Worm (Caenorhabditis elegans): ENCODE data around the gene srab-18.

The srab-18 gene

DNA sequence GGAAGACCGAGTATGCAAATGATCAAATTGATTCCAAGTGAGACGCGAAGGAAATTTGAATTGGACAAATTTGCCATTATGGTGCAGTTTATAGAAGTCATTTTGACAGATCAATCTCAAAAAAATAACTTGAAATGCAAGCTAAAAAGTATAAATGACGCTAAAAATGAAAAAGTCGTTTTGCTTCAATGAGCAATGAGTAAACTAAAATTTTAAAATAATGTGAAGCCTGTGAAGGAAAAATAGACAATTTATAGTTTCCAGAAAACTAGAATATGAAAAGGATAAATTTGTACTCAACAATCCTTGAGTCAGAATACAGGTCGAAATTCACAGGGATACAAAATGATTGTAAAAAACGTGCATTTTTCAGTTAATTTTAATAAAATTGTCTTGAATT is 2.9 kb downstream of the srab-18 start, which contains the start of gene srab-17:
TSS of gene srab-17 (minus strand) at position 101 of the 400 bp plus-strand sequence.
- no peak for TF ChIP-seq dao-5 (tag; optimal IDR thresholded peaks at IDR 0.05)
- no peak for TF ChIP-seq W03F9.2 (tag; optimal IDR thresholded peaks at IDR 0.05)
- no peak for TF ChIP-seq him-1 (tag; optimal IDR thresholded peaks at IDR 0.05)

ce11 chrV:9860337-9860736 is 10.9 kb downstream of the srab-18 start:
- TF ChIP-seq dao-5 (tag; optimal IDR thresholded peaks at IDR 0.05) (no peak), him-1 (tag; optimal IDR thresholded peaks at IDR 0.05) (no peak), W03F9.2 (tag; optimal IDR thresholded peaks at IDR 0.05) (no peak)

ce11 chrV:9859863-9860262 is 11.4 kb downstream of the srab-18 start, which contains the start of gene lsy-12:
Gene lsy-12 (minus strand): TSS chrV:9859963.
- TF ChIP-seq him-1 (tag; optimal IDR thresholded peaks at IDR 0.05) (no peak), W03F9.2 (tag; optimal IDR thresholded peaks at IDR 0.05) (no peak), dao-5 (tag; optimal IDR thresholded peaks at IDR 0.05) (no peak)

DNA sequence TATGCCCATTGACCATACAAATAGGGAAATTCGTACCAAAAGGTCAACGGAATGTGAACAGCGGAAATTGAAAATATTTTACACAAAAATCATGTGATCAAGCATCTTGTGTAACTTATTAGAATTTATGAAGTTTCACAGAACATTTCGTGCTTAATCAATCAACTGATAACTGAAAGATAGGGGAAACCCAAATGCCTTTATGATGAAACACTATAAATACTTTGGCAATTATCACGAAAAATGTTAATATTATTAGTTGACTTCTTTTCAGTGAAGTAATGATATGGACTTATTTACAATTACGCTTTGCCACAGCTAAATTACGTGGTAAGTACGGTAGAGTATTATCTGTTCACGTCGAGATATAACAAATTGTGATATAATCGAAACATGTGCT is 14.3 kb downstream of the srab-18 start:
- no peak for TF ChIP-seq him-1 (tag; optimal IDR thresholded peaks at IDR 0.05)
- TF ChIP-seq W03F9.2 (tag; optimal IDR thresholded peaks at IDR 0.05) = no peak
- TF ChIP-seq dao-5 (tag; optimal IDR thresholded peaks at IDR 0.05) = no peak

ce11 chrV:9855920-9856852 is 15.1 kb downstream of the srab-18 start:
- TF ChIP-seq him-1 (tag; optimal IDR thresholded peaks at IDR 0.05) (no peak), dao-5 (tag; optimal IDR thresholded peaks at IDR 0.05) (no peak), W03F9.2 (tag; optimal IDR thresholded peaks at IDR 0.05) (no peak)

DNA sequence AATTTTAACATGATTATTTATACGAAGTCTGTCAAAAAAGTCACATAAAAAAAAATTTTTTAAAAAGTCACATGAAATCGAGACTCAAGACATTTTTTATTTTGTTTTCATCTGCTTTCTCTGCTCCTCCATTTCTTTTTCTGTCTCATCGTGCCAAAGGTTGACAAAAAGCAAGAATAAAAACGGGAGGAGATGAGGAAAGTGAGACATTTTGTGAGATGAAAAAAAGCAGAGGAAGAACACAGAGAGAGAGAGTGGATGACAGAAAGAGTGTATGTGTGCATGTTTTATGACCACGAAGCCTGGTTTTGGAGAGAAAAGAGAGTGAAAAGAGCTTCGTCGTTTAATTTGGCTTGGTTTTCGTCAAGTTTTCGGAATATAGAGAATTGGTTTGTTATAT is 17.4 kb downstream of the srab-18 start:
- no peak for TF ChIP-seq dao-5 (tag; optimal IDR thresholded peaks at IDR 0.05)
- TF ChIP-seq him-1 (tag; optimal IDR thresholded peaks at IDR 0.05) = no peak
- no peak for TF ChIP-seq W03F9.2 (tag; optimal IDR thresholded peaks at IDR 0.05)

DNA sequence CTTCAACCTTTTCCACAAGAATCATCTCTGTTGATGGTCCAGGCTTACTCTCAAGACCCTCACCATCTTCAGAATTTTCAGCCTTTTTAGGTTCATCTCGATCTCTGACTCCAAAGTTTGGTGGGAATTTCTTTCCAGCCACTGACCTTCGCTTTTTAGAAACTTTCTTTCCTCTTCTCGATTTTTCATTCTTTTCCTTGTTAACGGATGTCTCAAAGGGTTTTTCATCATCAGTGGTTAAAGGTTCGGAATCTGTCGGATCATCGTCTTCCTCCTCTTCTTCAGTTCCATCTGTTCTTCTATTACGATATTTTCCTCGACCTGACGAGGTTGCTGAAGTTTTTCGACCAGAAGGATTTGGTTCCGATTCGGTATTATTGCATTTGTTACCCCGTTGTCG is 22.7 kb downstream of the srab-18 start:
- TF ChIP-seq W03F9.2 (tag; optimal IDR thresholded peaks at IDR 0.05) = no peak
- TF ChIP-seq dao-5 (tag; optimal IDR thresholded peaks at IDR 0.05) = no peak
- no peak for TF ChIP-seq him-1 (tag; optimal IDR thresholded peaks at IDR 0.05)

- TF ChIP-seq him-1 (tag; optimal IDR thresholded peaks at IDR 0.05) (no peak), W03F9.2 (tag; optimal IDR thresholded peaks at IDR 0.05) (no peak), dao-5 (tag; optimal IDR thresholded peaks at IDR 0.05) (no peak)
Observed at ce11 chrV:9843376-9843916, 27.8 kb downstream of the srab-18 start, which contains the start of gene sru-8. Gene sru-8 (plus strand): TSS chrV:9843866.

- no peak for TF ChIP-seq W03F9.2 (tag; optimal IDR thresholded peaks at IDR 0.05)
- no peak for TF ChIP-seq dao-5 (tag; optimal IDR thresholded peaks at IDR 0.05)
- TF ChIP-seq him-1 (tag; optimal IDR thresholded peaks at IDR 0.05) = no peak
Observed at ce11 chrV:9841376-9841775, 29.9 kb downstream of the srab-18 start, which contains the start of gene sru-36. Gene sru-36 (plus strand): TSS chrV:9841676.

- TF ChIP-seq dao-5 (tag; optimal IDR thresholded peaks at IDR 0.05) (no peak), W03F9.2 (tag; optimal IDR thresholded peaks at IDR 0.05) (no peak), him-1 (tag; optimal IDR thresholded peaks at IDR 0.05) (no peak)
Observed at ce11 chrV:9837679-9838078, 33.6 kb downstream of the srab-18 start, which contains the start of gene srsx-21. Gene srsx-21 (plus strand): TSS chrV:9837979.

DNA sequence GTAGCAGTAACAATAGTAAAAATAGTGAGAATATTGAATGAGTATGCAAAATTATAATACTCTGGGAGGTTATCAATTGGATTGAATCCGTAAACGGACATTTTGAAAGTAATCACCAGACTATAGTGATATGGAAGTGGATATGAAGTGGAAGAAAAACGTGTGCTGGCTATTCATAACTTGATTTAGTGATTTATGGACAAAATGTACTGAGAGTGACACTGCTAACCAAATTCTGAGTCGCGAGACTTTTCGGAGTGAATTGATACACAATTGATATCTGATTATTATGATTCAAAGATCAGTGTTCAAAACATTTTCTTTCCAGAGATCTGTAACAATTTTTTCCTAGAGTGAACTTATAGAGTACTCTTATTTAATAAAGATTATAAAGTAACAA is 35.3 kb downstream of the srab-18 start, which contains the start of gene sru-38:
TSS of gene sru-38 (minus strand) at position 101 of the 400 bp plus-strand sequence.
- TF ChIP-seq dao-5 (tag; optimal IDR thresholded peaks at IDR 0.05) = no peak
- TF ChIP-seq W03F9.2 (tag; optimal IDR thresholded peaks at IDR 0.05) = no peak
- no peak for TF ChIP-seq him-1 (tag; optimal IDR thresholded peaks at IDR 0.05)

DNA sequence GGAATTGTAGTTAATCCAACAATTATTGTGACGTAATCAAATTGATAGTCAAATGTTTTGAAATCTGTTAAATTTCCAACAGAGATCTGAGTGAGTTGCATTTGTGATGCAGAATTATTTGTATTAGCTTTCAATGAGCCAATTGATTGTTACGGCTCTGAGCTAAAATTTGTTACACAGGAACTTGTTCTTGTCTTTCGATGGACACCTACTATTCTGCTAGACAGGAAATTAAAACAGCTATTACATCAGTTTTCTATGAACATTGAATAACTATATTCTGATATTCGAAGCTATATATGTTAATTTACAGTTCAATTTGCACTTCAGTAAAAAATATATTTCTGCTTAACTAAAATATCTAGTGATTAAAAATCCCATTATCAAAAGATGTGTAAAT is 37.3 kb downstream of the srab-18 start, which contains the start of gene sru-40:
TSS of gene sru-40 (minus strand) at position 101 of the 400 bp plus-strand sequence.
- TF ChIP-seq dao-5 (tag; optimal IDR thresholded peaks at IDR 0.05) = no peak
- TF ChIP-seq him-1 (tag; optimal IDR thresholded peaks at IDR 0.05) = no peak
- no peak for TF ChIP-seq W03F9.2 (tag; optimal IDR thresholded peaks at IDR 0.05)

DNA sequence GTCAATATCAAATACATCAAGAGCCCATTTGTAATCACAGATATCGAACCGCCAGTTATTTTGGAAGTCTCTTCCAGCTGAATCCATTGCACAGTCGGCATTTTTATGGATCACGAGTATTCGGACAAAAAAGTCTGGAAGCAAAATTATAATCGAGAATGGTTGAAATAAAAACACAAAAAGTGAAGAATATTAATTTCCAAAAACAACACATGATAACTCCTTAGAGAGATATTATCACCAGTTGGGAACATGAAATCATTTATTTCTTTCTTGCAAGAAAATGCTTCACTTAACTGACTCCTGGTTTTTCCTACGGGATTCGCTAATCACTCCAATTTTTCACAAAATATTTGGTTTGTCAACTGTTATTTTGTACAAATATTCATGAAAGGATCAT is 47.1 kb downstream of the srab-18 start, which contains the start of gene str-2:
TSS of gene str-2 (minus strand) at position 101 of the 400 bp plus-strand sequence.
- TF ChIP-seq W03F9.2 (tag; optimal IDR thresholded peaks at IDR 0.05) (no peak), dao-5 (tag; optimal IDR thresholded peaks at IDR 0.05) (no peak), him-1 (tag; optimal IDR thresholded peaks at IDR 0.05) (no peak)

DNA sequence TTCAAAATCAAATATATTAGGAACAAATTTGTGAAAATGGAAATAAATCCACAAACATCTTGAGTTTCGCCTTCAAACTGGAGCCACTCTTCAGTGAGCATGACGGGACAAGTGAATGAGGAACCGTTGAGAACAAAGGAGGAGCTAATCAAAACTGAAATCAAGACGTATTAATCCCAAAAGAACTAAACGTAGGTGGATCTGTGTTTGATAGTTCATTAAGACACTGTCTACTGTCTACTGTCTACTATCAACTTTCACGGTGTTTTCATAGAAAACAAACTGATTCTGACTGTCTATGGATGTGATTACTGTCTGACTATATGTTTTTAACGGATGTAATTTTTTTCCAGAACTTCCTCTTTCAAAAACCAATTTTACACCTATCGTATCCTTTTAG is 49.5 kb downstream of the srab-18 start, which contains the start of gene str-193:
TSS of gene str-193 (minus strand) at position 101 of the 400 bp plus-strand sequence.
- TF ChIP-seq him-1 (tag; optimal IDR thresholded peaks at IDR 0.05) = no peak
- TF ChIP-seq dao-5 (tag; optimal IDR thresholded peaks at IDR 0.05) = no peak
- no peak for TF ChIP-seq W03F9.2 (tag; optimal IDR thresholded peaks at IDR 0.05)
